Worm (Caenorhabditis elegans) whole organism, L4/young adult: ENCODE results near the gene math-33.
"Not testable (repeated sequence)": the region's sequence is repeated elsewhere in the genome, so short reads cannot be mapped to it uniquely, and the experiment has no call there.

ENCODE experiments used
- W03F9.2 ChIP-seq: fragments of 150-350 bp; optimal IDR thresholded peaks from 2 replicates; lab custom pipeline; 2014; ENCODE audit warnings: missing biosample characterization, missing genetic modification characterization
- dao-5 ChIP-seq: sonication (generic microtip); optimal IDR thresholded peaks from 2 replicates; lab custom pipeline; 2016; ENCODE audit warnings: missing genotype, missing genetic modification characterization, moderate library complexity, missing compliant biosample characterization
- him-1 ChIP-seq: sonication (generic microtip); optimal IDR thresholded peaks from 2 replicates; lab custom pipeline; 2016; ENCODE audit warnings: missing genotype, missing genetic modification reagents, missing genetic modification characterization, missing compliant biosample characterization

Gene math-33

ce11 chrV:11082475-11082874 is 31.2 kb upstream of the math-33 start:
- no peak for TF ChIP-seq him-1 (tag; lab: Kevin White, UChicago)
- no peak for TF ChIP-seq dao-5
- TF ChIP-seq W03F9.2 (tag; lab: Kevin White, UChicago): no peak

- TF ChIP-seq him-1 (tag; lab: Kevin White, UChicago) (no peak), W03F9.2 (tag; lab: Kevin White, UChicago) (no peak), dao-5 (no peak)
These were observed 30.7 kb upstream of the math-33 start for ce11 chrV:11082964-11083363.

ce11 chrV:11083691-11084090 is 30.0 kb upstream of the math-33 start:
- no peak for TF ChIP-seq dao-5
- no peak for TF ChIP-seq him-1 (tag; lab: Kevin White, UChicago)

- TF ChIP-seq him-1 (tag; lab: Kevin White, UChicago) (no peak), W03F9.2 (tag; lab: Kevin White, UChicago) (no peak), dao-5 (no peak)
These were observed 26.6 kb upstream of the math-33 start for ce11 chrV:11087119-11087518.

- TF ChIP-seq him-1 (tag; lab: Kevin White, UChicago): no peak
- no peak for TF ChIP-seq W03F9.2 (tag; lab: Kevin White, UChicago)
- no peak for TF ChIP-seq dao-5
These were observed 26.1 kb upstream of the math-33 start, which contains the start of gene Y42A5A.1 for ce11 chrV:11087519-11087998. Gene Y42A5A.1 (plus strand): TSS chrV:11087948.

ce11 chrV:11093163-11094091 is 20.3 kb upstream of the math-33 start, which contains the start of gene lact-8:
Gene lact-8 (minus strand): TSS chrV:11093607.
- no peak for TF ChIP-seq dao-5

ce11 chrV:11094698-11095097 is 19.0 kb upstream of the math-33 start:
- TF ChIP-seq dao-5 (no peak), W03F9.2 (tag; lab: Kevin White, UChicago) (no peak), him-1 (tag; lab: Kevin White, UChicago) (no peak)

- TF ChIP-seq him-1 (tag; lab: Kevin White, UChicago) (no peak), W03F9.2 (tag; lab: Kevin White, UChicago) (no peak), dao-5 (no peak)
These were observed 17.8 kb upstream of the math-33 start, which contains the start of gene Y42A5A.3 for ce11 chrV:11095873-11096272. Gene Y42A5A.3 (minus strand): TSS chrV:11095973.

ce11 chrV:11098599-11098998 is 15.1 kb upstream of the math-33 start, which contains the start of gene cdkl-1:
Gene cdkl-1 (plus strand): TSS chrV:11098899.
- TF ChIP-seq him-1 (tag; lab: Kevin White, UChicago) (no peak), dao-5 (no peak), W03F9.2 (tag; lab: Kevin White, UChicago) (no peak)

ce11 chrV:11104408-11104807 is 9.3 kb upstream of the math-33 start:
- TF ChIP-seq dao-5 (no peak), W03F9.2 (tag; lab: Kevin White, UChicago) (no peak), him-1 (tag; lab: Kevin White, UChicago) (no peak)

ce11 chrV:11109647-11110046 is 4.1 kb upstream of the math-33 start, which contains the start of gene Y42A5A.5:
Gene Y42A5A.5 (minus strand): TSS chrV:11109747.
- not testable (repeated sequence) for TF ChIP-seq W03F9.2 (tag; lab: Kevin White, UChicago); him-1 (tag; lab: Kevin White, UChicago); dao-5

ce11 chrV:11113041-11113574 is 599 bp upstream of the math-33 start, which contains the start of gene erfa-3:
Gene erfa-3 (minus strand): TSS chrV:11113091.
- TF ChIP-seq W03F9.2 (tag; lab: Kevin White, UChicago) (peak; percentile 68), him-1 (tag; lab: Kevin White, UChicago) (no peak)

- no peak for TF ChIP-seq dao-5
These were observed 4.5 kb downstream of the math-33 start for ce11 chrV:11118179-11118725.

- no peak for TF ChIP-seq W03F9.2 (tag; lab: Kevin White, UChicago)
- no peak for TF ChIP-seq him-1 (tag; lab: Kevin White, UChicago)
- no peak for TF ChIP-seq dao-5
These were observed 5.6 kb downstream of the math-33 start, which contains the start of gene scb-1 for ce11 chrV:11119294-11119755. Gene scb-1 (minus strand): TSS chrV:11119705.
